Fruit fly (Drosophila melanogaster): Measurements from ENCODE around the gene bbg.

- TF ChIP-seq CG8478 (optimal IDR thresholded peaks at IDR 0.05), result no peak
- TF ChIP-seq CTCF (optimal IDR thresholded peaks at IDR 0.05), result no peak
Observed at dm6 chr3L:14427292-14427729, 108.8 kb downstream of the bbg start.

All from S2 (cell line).